Worm (Caenorhabditis elegans) whole organism, L1 larva: ENCODE measurements around the gene hrg-9.

Experiments
- ceh-90 ChIP-seq: sonication (generic microtip); optimal IDR thresholded peaks from 2 replicates; lab custom pipeline; 2016; ENCODE audit warnings: missing genetic modification characterization, missing compliant biosample characterization
- egl-27 ChIP-seq, 2 experiments: fragments of 150-350 bp in 1 of 2; sonication (generic microtip); optimal IDR thresholded peaks; 3 replicates each; lab custom pipeline; 2017 to 2018; ENCODE audit warnings: missing biosample characterization in 2 of 2, missing genetic modification characterization in 2 of 2, missing genetic modification reagents in 2 of 2
- lin-14 ChIP-seq: fragments of 200-800 bp; sonication (Bioruptor generic); optimal IDR thresholded peaks from 2 replicates; lab custom pipeline; 2018; ENCODE audit warnings: mild to moderate bottlenecking, missing genetic modification characterization, moderate library complexity, missing compliant biosample characterization
- mep-1 ChIP-seq: fragments of 150-350 bp; optimal IDR thresholded peaks from 2 replicates; lab custom pipeline; 2014; ENCODE audit warnings: missing biosample characterization, missing genetic modification characterization
- nhr-11 ChIP-seq: fragments of 150-350 bp; optimal IDR thresholded peaks from 2 replicates; lab custom pipeline; 2014; ENCODE audit warnings: missing biosample characterization, missing genetic modification characterization
- nhr-28 ChIP-seq: fragments of 150-350 bp; optimal IDR thresholded peaks from 2 replicates; lab custom pipeline; 2014; ENCODE audit warnings: missing biosample characterization, missing genetic modification characterization
- nhr-90 ChIP-seq: sonication (generic microtip); optimal IDR thresholded peaks from 2 replicates; lab custom pipeline; 2016; ENCODE audit warnings: mild to moderate bottlenecking, missing genetic modification characterization, missing compliant biosample characterization; ENCODE audit not compliant: poor library complexity
- pqm-1 ChIP-seq: sonication (generic microtip); optimal IDR thresholded peaks from 3 replicates; lab custom pipeline; 2017; ENCODE audit warnings: missing biosample characterization, missing genetic modification characterization
- snpc-4 ChIP-seq: fragments of 150-350 bp; optimal IDR thresholded peaks from 2 replicates; lab custom pipeline; 2014; ENCODE audit warnings: missing biosample characterization, missing genetic modification characterization
- ztf-4 ChIP-seq: fragments of 150-350 bp; optimal IDR thresholded peaks from 2 replicates; lab custom pipeline; 2014; ENCODE audit warnings: missing biosample characterization, missing genetic modification characterization

- TF ChIP-seq nhr-28 (tag; lab: Kevin White, UChicago) (no peak), egl-27 (tag; optimal IDR thresholded peaks at IDR 0.05; lab: Kevin White, UChicago) (no peak), pqm-1 (tag; lab: Kevin White, UChicago) (no peak), nhr-11 (tag; lab: Kevin White, UChicago) (no peak), nhr-90 (tag; lab: Kevin White, UChicago) (no peak), mep-1 (no peak), snpc-4 (tag; lab: Kevin White, UChicago) (no peak), lin-14 (GFP tag; lab: Kevin White, UChicago) (no peak), ceh-90 (tag; lab: Kevin White, UChicago) (no peak), ztf-4 (no peak)
Measured at ce11 chrV:12941797-12942474, 21.2 kb downstream of the hrg-9 start, which contains the start of gene T16G1.4.
